Worm (Caenorhabditis elegans) whole organism, L3 larva: ENCODE data around the gene T02G5.15.
"Not testable (repeated sequence)": the region's sequence is repeated elsewhere in the genome, so short reads cannot be mapped to it uniquely, and the experiment has no call there.

Experiments used
- R02D3.7 ChIP-seq: fragments of 150-350 bp; optimal IDR thresholded peaks from 2 replicates; lab custom pipeline; 2014; ENCODE audit warnings: missing biosample characterization, missing genetic modification characterization
- ZK546.5 ChIP-seq: sonication (generic microtip); optimal IDR thresholded peaks from 2 replicates; lab custom pipeline; 2017; ENCODE audit warnings: missing biosample characterization, missing genetic modification characterization
- aly-2 ChIP-seq: fragments of 150-350 bp; optimal IDR thresholded peaks from 2 replicates; lab custom pipeline; 2014; ENCODE audit warnings: missing biosample characterization, missing genetic modification characterization
- ama-1 ChIP-seq: fragments of 150-350 bp; optimal IDR thresholded peaks from 2 replicates; lab custom pipeline; 2018
- ceh-16 ChIP-seq: sonication (generic microtip); optimal IDR thresholded peaks from 2 replicates; lab custom pipeline; 2017; ENCODE audit warnings: missing biosample characterization, missing genetic modification characterization
- ceh-28 ChIP-seq: fragments of 150-350 bp; optimal IDR thresholded peaks from 2 replicates; lab custom pipeline; 2014; ENCODE audit warnings: missing biosample characterization, missing genetic modification reagents, missing genetic modification characterization
- ceh-82 ChIP-seq: fragments of 150-350 bp; optimal IDR thresholded peaks from 2 replicates; lab custom pipeline; 2014; ENCODE audit warnings: missing biosample characterization, missing genetic modification characterization
- ceh-9 ChIP-seq: sonication (generic microtip); optimal IDR thresholded peaks from 2 replicates; lab custom pipeline; 2018; ENCODE audit warnings: missing biosample characterization, missing genetic modification characterization
- daf-12 ChIP-seq: fragments of 150-350 bp; optimal IDR thresholded peaks from 2 replicates; lab custom pipeline; 2014; ENCODE audit warnings: missing biosample characterization, missing genetic modification reagents, missing genetic modification characterization
- egl-27 ChIP-seq: sonication (generic microtip); optimal IDR thresholded peaks from 4 replicates; lab custom pipeline; 2017; ENCODE audit warnings: missing biosample characterization, missing genetic modification reagents, missing genetic modification characterization
- egl-5 ChIP-seq: fragments of 150-350 bp; optimal IDR thresholded peaks from 2 replicates; lab custom pipeline; 2017; ENCODE audit warnings: missing biosample characterization, missing genetic modification reagents, missing genetic modification characterization, inconsistent platforms
- elt-2 ChIP-seq: sonication (generic microtip); optimal IDR thresholded peaks from 2 replicates; lab custom pipeline; 2016; ENCODE audit warnings: missing genetic modification reagents, mild to moderate bottlenecking, missing genetic modification characterization, missing compliant biosample characterization
- elt-3 ChIP-seq, 3 experiments: fragments of 150-350 bp in 1 of 3; sonication (generic microtip) in 2 of 3; optimal IDR thresholded peaks; 2 replicates in 2 of 3; 4 replicates in 1 of 3; lab custom pipeline; 2014 to 2017; ENCODE audit warnings: missing biosample characterization in 3 of 3, missing genetic modification characterization in 3 of 3
- fkh-2 ChIP-seq: fragments of 150-350 bp; optimal IDR thresholded peaks from 2 replicates; lab custom pipeline; 2014; ENCODE audit warnings: missing biosample characterization, missing genetic modification reagents, missing genetic modification characterization
- hmg-11 ChIP-seq: sonication (generic microtip); optimal IDR thresholded peaks from 2 replicates; lab custom pipeline; 2016; ENCODE audit warnings: missing genetic modification characterization, missing compliant biosample characterization
- lin-15B ChIP-seq: fragments of 150-350 bp; optimal IDR thresholded peaks from 2 replicates; lab custom pipeline; 2014; ENCODE audit warnings: missing biosample characterization, missing genetic modification characterization
- lin-39 ChIP-seq: fragments of 150-350 bp; optimal IDR thresholded peaks from 2 replicates; lab custom pipeline; 2018; ENCODE audit warnings: missing biosample characterization, missing genetic modification reagents, missing genetic modification characterization
- nfya-1 ChIP-seq: sonication (generic microtip); optimal IDR thresholded peaks from 2 replicates; lab custom pipeline; 2017; ENCODE audit warnings: missing genetic modification characterization, mild to moderate bottlenecking, missing compliant biosample characterization, antibody characterized with exemption, moderate library complexity; ENCODE audit not compliant: insufficient read depth
- nhr-23 ChIP-seq: fragments of 150-350 bp; optimal IDR thresholded peaks from 2 replicates; lab custom pipeline; 2014; ENCODE audit warnings: missing biosample characterization, missing genetic modification reagents, missing genetic modification characterization
- nhr-237 ChIP-seq: fragments of 150-350 bp; optimal IDR thresholded peaks from 2 replicates; lab custom pipeline; 2014; ENCODE audit warnings: missing biosample characterization, missing genetic modification characterization
- nhr-25 ChIP-seq: sonication (generic microtip); optimal IDR thresholded peaks from 2 replicates; lab custom pipeline; 2017; ENCODE audit warnings: missing biosample characterization, missing genetic modification characterization
- nhr-28 ChIP-seq: fragments of 150-350 bp; optimal IDR thresholded peaks from 2 replicates; lab custom pipeline; 2014; ENCODE audit warnings: missing biosample characterization, missing genetic modification characterization
- nhr-76 ChIP-seq: fragments of 150-350 bp; sonication (generic microtip); optimal IDR thresholded peaks from 5 replicates; lab custom pipeline; 2014; ENCODE audit warnings: missing biosample characterization, missing genetic modification characterization
- nhr-77 ChIP-seq: fragments of 150-350 bp; optimal IDR thresholded peaks from 2 replicates; lab custom pipeline; 2014; ENCODE audit warnings: missing biosample characterization, missing genetic modification characterization
- pha-4 ChIP-seq: fragments of 150-350 bp; optimal IDR thresholded peaks from 2 replicates; lab custom pipeline; 2014; ENCODE audit warnings: missing biosample characterization, missing genetic modification reagents, missing genetic modification characterization
- pqm-1 ChIP-seq: fragments of 150-350 bp; optimal IDR thresholded peaks from 2 replicates; lab custom pipeline; 2017; ENCODE audit warnings: missing biosample characterization, missing genetic modification characterization, inconsistent platforms
- sea-2 ChIP-seq: fragments of 150-350 bp; sonication (generic microtip); optimal IDR thresholded peaks from 4 replicates; lab custom pipeline; 2014; ENCODE audit warnings: missing biosample characterization, missing genetic modification reagents, missing genetic modification characterization
- skn-1 ChIP-seq: fragments of 150-350 bp; optimal IDR thresholded peaks from 2 replicates; lab custom pipeline; 2014; ENCODE audit warnings: missing biosample characterization, missing genetic modification characterization
- snpc-4 ChIP-seq: fragments of 150-350 bp; optimal IDR thresholded peaks from 2 replicates; lab custom pipeline; 2014; ENCODE audit warnings: missing biosample characterization, missing genetic modification characterization
- tbx-2 ChIP-seq: sonication (generic microtip); optimal IDR thresholded peaks from 2 replicates; lab custom pipeline; 2016; ENCODE audit warnings: mild to moderate bottlenecking, missing genetic modification characterization, missing compliant biosample characterization
- unc-39 ChIP-seq: sonication (generic microtip); optimal IDR thresholded peaks from 4 replicates; lab custom pipeline; 2017; ENCODE audit warnings: missing biosample characterization, missing genetic modification characterization
- unc-62 ChIP-seq: fragments of 150-350 bp; sonication (generic microtip); optimal IDR thresholded peaks from 4 replicates; lab custom pipeline; 2014; ENCODE audit warnings: missing biosample characterization, missing genetic modification reagents, missing genetic modification characterization
- zag-1 ChIP-seq: fragments of 150-350 bp; optimal IDR thresholded peaks from 2 replicates; lab custom pipeline; 2014; ENCODE audit warnings: missing biosample characterization, missing genetic modification characterization
- ztf-11 ChIP-seq: fragments of 150-350 bp; optimal IDR thresholded peaks from 2 replicates; lab custom pipeline; 2014; ENCODE audit warnings: missing biosample characterization, missing genetic modification characterization
- ztf-4 ChIP-seq: fragments of 150-350 bp; optimal IDR thresholded peaks from 2 replicates; lab custom pipeline; 2014; ENCODE audit warnings: missing biosample characterization, missing genetic modification characterization

Gene T02G5.15

ce11 chrII:7084021-7084420 is at the start of gene T02G5.15, which contains the start of gene T02G5.14:
Gene T02G5.15, plus strand, starts transcription at chrII:7084321.
Gene T02G5.14, plus strand, starts transcription at chrII:7084321.
- not testable (repeated sequence) for TF ChIP-seq daf-12, pha-4, nhr-28 (tag; lab: Kevin White, UChicago)

DNA sequence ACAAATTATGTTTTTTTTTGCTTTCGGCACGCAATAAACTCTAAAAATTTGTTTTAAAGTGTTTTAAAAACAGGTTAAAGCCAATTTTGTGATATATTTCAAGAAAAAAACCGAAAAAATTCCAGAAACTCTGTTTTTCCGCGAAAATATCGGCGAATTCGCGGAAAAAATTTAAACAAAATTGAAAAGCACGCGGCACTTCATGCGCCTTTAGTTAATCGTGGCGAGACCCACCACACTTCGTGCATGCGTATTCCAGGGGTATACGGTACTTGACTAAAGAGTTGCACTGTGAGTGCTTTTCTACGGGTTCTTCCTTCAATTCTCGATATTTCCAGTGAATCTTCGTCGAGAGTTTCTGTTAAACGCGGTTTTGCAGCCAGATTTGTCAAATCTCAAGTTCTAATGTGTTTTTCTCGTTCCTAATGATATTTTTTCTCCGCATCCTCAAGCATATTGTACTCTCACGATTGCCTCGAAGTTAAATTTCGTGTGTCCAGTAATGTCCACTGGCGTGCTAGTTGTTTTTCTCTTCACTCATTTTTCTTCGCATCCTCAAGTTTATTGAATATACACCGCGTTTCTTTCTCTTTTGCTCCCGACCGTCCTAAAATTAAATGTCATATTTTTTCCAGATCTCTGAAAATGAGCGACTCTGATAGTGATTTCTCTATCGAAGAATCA is 46.3 kb upstream of the T02G5.15 start, which contains the start of gene cin-4:
Gene cin-4, plus strand, starts transcription at position 634 of the 684 bp plus-strand sequence.
- no peak for TF ChIP-seq fkh-2
- no peak for TF ChIP-seq ztf-4 (tag; lab: Kevin White, UChicago)
- TF ChIP-seq R02D3.7, result no peak
- TF ChIP-seq ceh-28 (tag; lab: Kevin White, UChicago), result no peak
- no peak for TF ChIP-seq sea-2 (GFP tag; lab: Kevin White, UChicago)
- TF ChIP-seq hmg-11 (tag; lab: Kevin White, UChicago), result no peak
- TF ChIP-seq ceh-16 (tag; lab: Kevin White, UChicago), result no peak
- no peak for TF ChIP-seq tbx-2
- no peak for TF ChIP-seq aly-2 (tag; lab: Kevin White, UChicago)
- TF ChIP-seq lin-39, result no peak
- no peak for TF ChIP-seq nhr-76 (tag; lab: Kevin White, UChicago)
- TF ChIP-seq ZK546.5 (tag; lab: Kevin White, UChicago), result no peak
- no peak for TF ChIP-seq skn-1 (tag; lab: Kevin White, UChicago)
- no peak for TF ChIP-seq daf-12 (tag; lab: Kevin White, UChicago)
- TF ChIP-seq elt-3 (tag; optimal IDR thresholded peaks at IDR 0.05; lab: Kevin White, UChicago), result no peak
- no peak for TF ChIP-seq nhr-25 (tag; lab: Kevin White, UChicago)
- TF ChIP-seq egl-5 (tag; lab: Kevin White, UChicago), result no peak
- TF ChIP-seq, all 47 proteins: peak for 0

ce11 chrII:7049470-7049869 is 34.7 kb upstream of the T02G5.15 start:
- TF ChIP-seq nhr-77 (tag; lab: Kevin White, UChicago), result no peak
- TF ChIP-seq pha-4 (tag; lab: Kevin White, UChicago), result no peak
- no peak for TF ChIP-seq ama-1
- no peak for TF ChIP-seq ztf-11
- TF ChIP-seq ZK546.5 (tag; lab: Kevin White, UChicago), result no peak
- no peak for TF ChIP-seq unc-62 (GFP tag; lab: Kevin White, UChicago)
- no peak for TF ChIP-seq sea-2 (GFP tag; lab: Kevin White, UChicago)
- no peak for TF ChIP-seq ceh-82 (tag; lab: Kevin White, UChicago)
- TF ChIP-seq ceh-16 (tag; lab: Kevin White, UChicago), result no peak
- no peak for TF ChIP-seq ceh-9
- TF ChIP-seq skn-1 (tag; lab: Kevin White, UChicago), result no peak
- no peak for TF ChIP-seq daf-12 (tag; lab: Kevin White, UChicago)
- TF ChIP-seq nhr-237 (tag; lab: Kevin White, UChicago), result no peak
- no peak for TF ChIP-seq zag-1
- no peak for TF ChIP-seq aly-2 (tag; lab: Kevin White, UChicago)
- no peak for TF ChIP-seq lin-39
- no peak for TF ChIP-seq nhr-23 (tag; lab: Kevin White, UChicago)
- no peak for TF ChIP-seq egl-27 (tag; lab: Kevin White, UChicago)
- no peak for TF ChIP-seq egl-5 (tag; lab: Kevin White, UChicago)
- TF ChIP-seq, all 47 proteins: peak for 0

DNA sequence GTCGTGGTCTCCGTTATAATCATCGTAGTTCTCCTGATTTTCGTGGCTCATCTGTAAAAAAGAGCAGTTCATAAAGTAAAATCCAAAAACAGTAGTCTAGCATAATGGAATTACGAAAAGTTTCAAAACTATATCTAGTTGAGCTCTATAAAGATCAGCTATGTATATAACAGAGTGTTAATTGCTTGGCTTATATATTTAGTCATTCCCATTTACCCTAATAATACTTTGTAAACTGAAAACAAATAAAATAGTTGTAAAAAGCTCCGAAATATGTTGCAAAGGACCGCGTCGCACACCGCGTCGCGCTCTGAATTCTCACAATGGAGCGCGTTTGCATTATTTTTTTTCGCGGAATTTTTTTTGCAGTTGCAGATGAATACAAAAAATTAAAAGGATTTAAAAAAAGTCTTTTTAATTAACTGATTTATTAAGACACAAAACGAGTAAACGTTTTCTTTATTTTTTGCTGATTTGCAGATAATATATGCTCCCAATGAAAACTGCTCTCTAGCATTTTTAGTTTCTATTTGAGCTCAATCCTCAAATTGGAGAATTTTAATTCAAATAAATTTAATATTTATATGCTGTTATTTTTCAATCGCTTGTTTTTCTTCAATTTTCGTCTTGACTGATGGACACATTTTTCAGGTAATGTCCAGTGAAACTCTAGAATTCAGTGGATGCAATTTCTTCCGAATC is 33.9 kb upstream of the T02G5.15 start, which contains the start of the genes tcer-1 and ZK1127.5:
Gene tcer-1, minus strand, starts transcription at position 51 of the 702 bp plus-strand sequence.
Gene ZK1127.5, plus strand, starts transcription at position 652 of the 702 bp plus-strand sequence.
- peak; percentile 74 for TF ChIP-seq nfya-1 (tag; lab: Kevin White, UChicago)
- TF ChIP-seq unc-62 (GFP tag; lab: Kevin White, UChicago), result no peak
- peak; percentile 37 for TF ChIP-seq elt-2 (tag; lab: Kevin White, UChicago)
- TF ChIP-seq ztf-11, result no peak
- TF ChIP-seq lin-39, result peak; percentile 20
- TF ChIP-seq pqm-1 (tag; lab: Kevin White, UChicago), result peak; percentile 21
- TF ChIP-seq pha-4 (tag; lab: Kevin White, UChicago), result peak; percentile 83
- TF ChIP-seq nhr-25 (tag; lab: Kevin White, UChicago), result peak; percentile 25
- TF ChIP-seq snpc-4 (tag; lab: Kevin White, UChicago), result peak; percentile 64
- no peak for TF ChIP-seq ama-1
- peak; percentile 53 for TF ChIP-seq egl-5 (tag; lab: Kevin White, UChicago)
- TF ChIP-seq nhr-237 (tag; lab: Kevin White, UChicago), result no peak
- TF ChIP-seq lin-15B (tag; lab: Kevin White, UChicago), result peak; percentile 77
- peak; percentile 70 for TF ChIP-seq hmg-11 (tag; lab: Kevin White, UChicago)
- no peak for TF ChIP-seq unc-39
- TF ChIP-seq nhr-23 (tag; lab: Kevin White, UChicago), result peak; percentile 39
